Worm (Caenorhabditis elegans): ENCODE results near the gene F27B3.6.

- TF ChIP-seq him-1 (tag; optimal IDR thresholded peaks at IDR 0.05): no peak
- no peak for TF ChIP-seq dao-5 (tag; optimal IDR thresholded peaks at IDR 0.05)
Observed at ce11 chrIII:6615064-6615463, 36.7 kb upstream of the F27B3.6 start, which contains the start of gene cmtr-2.

Data from whole organism, L4/young adult.